Fruit fly (Drosophila melanogaster) whole organism: ENCODE results near the gene Bin1.

Experiments used
- CG8478 ChIP-seq: fragments of >200 bp; optimal IDR thresholded peaks from 2 replicates; lab custom pipeline; 2018; ENCODE audit warnings: inconsistent platforms
- Dll ChIP-seq: fragments of >200 bp; optimal IDR thresholded peaks from 2 replicates; lab custom pipeline; 2017
- EcR ChIP-seq, 2 experiments: fragments of >200 bp; optimal IDR thresholded peaks; 2 replicates each; lab custom pipeline; 2017; ENCODE audit warnings: missing biosample characterization in 2 of 2, missing genetic modification characterization in 2 of 2, missing genetic modification reagents in 2 of 2
- pan ChIP-seq: fragments of >200 bp; optimal IDR thresholded peaks from 2 replicates; lab custom pipeline; 2017
- psq ChIP-seq: fragments of >200 bp; optimal IDR thresholded peaks from 2 replicates; lab custom pipeline; 2017
- usp ChIP-seq: fragments of >200 bp; optimal IDR thresholded peaks from 2 replicates; lab custom pipeline; 2017; ENCODE audit warnings: missing biosample characterization, missing genetic modification characterization, mixed read lengths

DNA sequence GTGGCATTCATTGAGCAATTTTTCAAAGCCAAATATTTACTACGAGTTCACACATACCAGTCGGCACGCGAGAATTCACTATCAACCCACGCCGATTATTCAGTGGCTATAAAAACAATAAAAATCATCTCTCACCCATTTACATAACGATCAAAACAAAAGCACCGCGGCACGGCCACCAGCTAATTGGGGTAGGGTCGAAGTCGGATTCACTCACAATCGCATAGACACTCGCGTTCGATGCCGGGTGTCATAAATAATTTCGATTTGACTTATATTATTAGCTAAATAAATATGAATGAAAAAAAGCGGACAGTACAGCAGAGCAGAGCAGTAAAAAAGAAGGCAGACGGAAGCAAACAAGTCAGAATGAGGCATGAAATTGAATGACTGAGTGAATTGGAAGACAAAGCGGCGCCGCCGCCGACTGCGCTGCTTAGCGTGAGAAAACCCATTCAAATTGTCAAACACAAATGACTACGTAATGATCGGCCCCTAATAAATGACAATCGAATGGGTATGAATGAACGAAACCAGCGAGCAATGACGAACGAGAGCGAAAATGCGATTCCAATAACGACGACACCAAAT lies 40.8 kb upstream of the Bin1 start:
- no peak for TF ChIP-seq CG8478 (lab: Kevin White, UChicago)
- TF ChIP-seq psq (lab: Kevin White, UChicago): no peak
- TF ChIP-seq Dll (lab: Kevin White, UChicago): no peak
- no peak for TF ChIP-seq EcR (GFP tag; optimal IDR thresholded peaks at IDR 0.05; lab: Kevin White, UChicago)
- no peak for TF ChIP-seq usp
- no peak for TF ChIP-seq pan (lab: Kevin White, UChicago)
